Fruit fly (Drosophila melanogaster) whole organism, pupa: Measurements from ENCODE around the gene eco.

ENCODE experiments used
- CG12605 ChIP-seq: fragments of 200-800 bp; sonication (Bioruptor generic); IDR thresholded peaks from 2 replicates; pipeline ENCODE4 v1.3.6; 2022; ENCODE audit warnings: missing biosample characterization, missing genetic modification characterization
- CG13204 ChIP-seq: fragments of 200-800 bp; sonication (Bioruptor generic); optimal IDR thresholded peaks from 2 replicates; lab custom pipeline; 2018; ENCODE audit warnings: missing biosample characterization, mild to moderate bottlenecking, missing genetic modification characterization, moderate library complexity
- CG14655 ChIP-seq: fragments of 200-800 bp; sonication (Bioruptor generic); optimal IDR thresholded peaks from 3 replicates; lab custom pipeline; 2017; ENCODE audit warnings: mild to moderate bottlenecking, missing biosample characterization, missing genetic modification reagents, missing genetic modification characterization
- CG32121 ChIP-seq: fragments of 200-800 bp; sonication (Bioruptor generic); IDR thresholded peaks from 2 replicates; pipeline ENCODE4 v1.3.6; 2022; ENCODE audit warnings: missing biosample characterization, missing genetic modification characterization
- CG34367 ChIP-seq: fragments of 200-800 bp; sonication (Bioruptor generic); optimal IDR thresholded peaks from 2 replicates; lab custom pipeline; 2018; ENCODE audit warnings: missing biosample characterization, mild to moderate bottlenecking, missing genetic modification characterization
- CG9948 ChIP-seq: fragments of 200-800 bp; sonication (Bioruptor generic); optimal IDR thresholded peaks from 2 replicates; lab custom pipeline; 2018; ENCODE audit warnings: missing biosample characterization, mild to moderate bottlenecking, missing genetic modification characterization, moderate library complexity
- EcR ChIP-seq: fragments of 200-800 bp; sonication (Bioruptor generic); optimal IDR thresholded peaks from 3 replicates; lab custom pipeline; 2019; ENCODE audit warnings: missing biosample characterization, missing genetic modification characterization, mild to moderate bottlenecking, moderate library complexity, missing genetic modification reagents
- Ets98B ChIP-seq: fragments of 200-800 bp; sonication (Bioruptor generic); IDR thresholded peaks from 2 replicates; pipeline ENCODE4 v1.3.6; 2022; ENCODE audit warnings: missing biosample characterization, missing genetic modification characterization
- Snoo ChIP-seq: fragments of 200-800 bp; sonication (Bioruptor generic); optimal IDR thresholded peaks from 3 replicates; lab custom pipeline; 2017; ENCODE audit warnings: missing biosample characterization, mild to moderate bottlenecking, missing genetic modification characterization, inconsistent platforms
- fd96Ca ChIP-seq: fragments of 200-800 bp; sonication (Bioruptor generic); IDR thresholded peaks from 3 replicates; pipeline ENCODE4 v1.3.6; 2022; ENCODE audit warnings: missing biosample characterization, missing genetic modification characterization
- gl ChIP-seq: fragments of 200-800 bp; sonication (Bioruptor generic); optimal IDR thresholded peaks from 2 replicates; lab custom pipeline; 2018; ENCODE audit warnings: missing biosample characterization, mild to moderate bottlenecking, missing genetic modification characterization

- TF ChIP-seq CG34367 (tag; lab: Kevin White, UChicago) (no peak), Ets98B (no peak), fd96Ca (GFP tag; lab: Robert Waterston, UW) (no peak), CG14655 (GFP tag; lab: Kevin White, UChicago) (no peak), CG32121 (no peak), gl (tag; lab: Kevin White, UChicago) (no peak), CG9948 (tag; lab: Kevin White, UChicago) (no peak), EcR (GFP tag; lab: Kevin White, UChicago) (no peak), CG12605 (no peak), Snoo (tag; lab: Kevin White, UChicago) (no peak), CG13204 (GFP tag; lab: Kevin White, UChicago) (no peak)
Measured at dm6 chr3L:7344001-7344400, 4.9 kb upstream of the eco start.
